Worm (Caenorhabditis elegans) whole organism, L2 larva: ENCODE measurements around the gene ZC250.4.

Experiments
- ama-1 ChIP-seq: fragments of 150-350 bp; optimal IDR thresholded peaks from 2 replicates; lab custom pipeline; 2018; ENCODE audit warnings: inconsistent platforms
- blmp-1 ChIP-seq: sonication (generic microtip); optimal IDR thresholded peaks from 2 replicates; lab custom pipeline; 2017; ENCODE audit warnings: missing genetic modification characterization, mild to moderate bottlenecking, missing compliant biosample characterization, antibody characterized with exemption, moderate library complexity; ENCODE audit not compliant: insufficient read depth
- fos-1 ChIP-seq: fragments of 150-350 bp; optimal IDR thresholded peaks from 2 replicates; lab custom pipeline; 2014; ENCODE audit warnings: missing biosample characterization, missing genetic modification characterization
- lin-11 ChIP-seq: fragments of 150-350 bp; sonication (generic microtip); optimal IDR thresholded peaks from 2 replicates; lab custom pipeline; 2014; ENCODE audit warnings: missing biosample characterization, missing genetic modification characterization, inconsistent platforms, mixed read lengths
- lin-39 ChIP-seq: fragments of 150-350 bp; optimal IDR thresholded peaks from 2 replicates; lab custom pipeline; 2014; ENCODE audit warnings: missing biosample characterization, missing genetic modification reagents, missing genetic modification characterization
- mab-5 ChIP-seq: fragments of 150-350 bp; optimal IDR thresholded peaks from 2 replicates; lab custom pipeline; 2014; ENCODE audit warnings: missing biosample characterization, missing genetic modification characterization
- mdl-1 ChIP-seq, 2 experiments: fragments of 150-350 bp in 1 of 2; sonication (generic microtip) in 1 of 2; optimal IDR thresholded peaks; 2 replicates each; lab custom pipeline; 2017; ENCODE audit warnings: missing biosample characterization in 2 of 2, missing genetic modification characterization in 2 of 2
- nhr-25 ChIP-seq: fragments of 150-350 bp; sonication (generic microtip); optimal IDR thresholded peaks from 3 replicates; lab custom pipeline; 2014; ENCODE audit warnings: missing biosample characterization, missing genetic modification characterization
- skn-1 ChIP-seq: sonication (generic microtip); optimal IDR thresholded peaks from 2 replicates; lab custom pipeline; 2017; ENCODE audit warnings: missing biosample characterization, missing genetic modification characterization
- snpc-4 ChIP-seq: fragments of 150-350 bp; optimal IDR thresholded peaks from 2 replicates; lab custom pipeline; 2014; ENCODE audit warnings: missing biosample characterization, missing genetic modification characterization
- unc-39 ChIP-seq: fragments of 150-350 bp; optimal IDR thresholded peaks from 2 replicates; lab custom pipeline; 2014; ENCODE audit warnings: missing biosample characterization, missing genetic modification characterization
- unc-62 ChIP-seq: fragments of 150-350 bp; optimal IDR thresholded peaks from 2 replicates; lab custom pipeline; 2014; ENCODE audit warnings: missing biosample characterization, missing genetic modification reagents, missing genetic modification characterization
- ztf-11 ChIP-seq: sonication (generic microtip); optimal IDR thresholded peaks from 2 replicates; lab custom pipeline; 2017; ENCODE audit warnings: missing biosample characterization, missing genetic modification characterization

ce11 chrV:5843415-5844337, 30.7 kb upstream of the ZC250.4 start:
- TF ChIP-seq skn-1, result no peak
- TF ChIP-seq fos-1, result peak; percentile 22
- peak; percentile 17 for TF ChIP-seq mab-5 (tag; lab: Kevin White, UChicago)
- peak; percentile 85 for TF ChIP-seq ama-1
- no peak for TF ChIP-seq lin-39 (tag; lab: Kevin White, UChicago)
- TF ChIP-seq unc-39 (tag; lab: Kevin White, UChicago), result no peak
- TF ChIP-seq nhr-25 (tag; lab: Kevin White, UChicago), result no peak
- no peak for TF ChIP-seq blmp-1 (tag; lab: Kevin White, UChicago)
- TF ChIP-seq snpc-4 (tag; lab: Kevin White, UChicago), result no peak
- TF ChIP-seq lin-11 (tag; lab: Kevin White, UChicago), result peak; percentile 48
- no peak for TF ChIP-seq ztf-11 (tag; lab: Kevin White, UChicago)
- TF ChIP-seq unc-62 (GFP tag; lab: Kevin White, UChicago), result no peak
- TF ChIP-seq mdl-1 (tag; optimal IDR thresholded peaks at IDR 0.05; lab: Kevin White, UChicago), result peak in 1 of 2 experiments; percentile 31
